Worm (Caenorhabditis elegans) whole organism, L2 larva: ENCODE results near the gene C46F4.3.

Source experiments
- C34F6.9 ChIP-seq: fragments of 150-350 bp; optimal IDR thresholded peaks from 2 replicates; lab custom pipeline; 2014; ENCODE audit warnings: missing biosample characterization, missing genetic modification characterization
- Y55F3AM.14 ChIP-seq: fragments of 200-800 bp; sonication (Bioruptor generic); optimal IDR thresholded peaks from 2 replicates; lab custom pipeline; 2018; ENCODE audit warnings: mild to moderate bottlenecking, missing genetic modification characterization, missing compliant biosample characterization
- ZK546.5 ChIP-seq: sonication (generic microtip); optimal IDR thresholded peaks from 2 replicates; lab custom pipeline; 2017; ENCODE audit warnings: missing biosample characterization, missing genetic modification characterization
- alr-1 ChIP-seq: fragments of 150-350 bp; optimal IDR thresholded peaks from 2 replicates; lab custom pipeline; 2014; ENCODE audit warnings: missing biosample characterization, missing genetic modification characterization
- aly-2 ChIP-seq: fragments of 150-350 bp; optimal IDR thresholded peaks from 2 replicates; lab custom pipeline; 2014; ENCODE audit warnings: missing biosample characterization, missing genetic modification characterization
- ama-1 ChIP-seq: fragments of 150-350 bp; optimal IDR thresholded peaks from 2 replicates; lab custom pipeline; 2018; ENCODE audit warnings: inconsistent platforms
- ceh-82 ChIP-seq: fragments of 150-350 bp; optimal IDR thresholded peaks from 2 replicates; lab custom pipeline; 2014; ENCODE audit warnings: missing biosample characterization, missing genetic modification characterization
- crh-2 ChIP-seq: sonication (generic microtip); optimal IDR thresholded peaks from 2 replicates; lab custom pipeline; 2017; ENCODE audit warnings: missing biosample characterization, missing genetic modification characterization
- egl-27 ChIP-seq: sonication (generic microtip); optimal IDR thresholded peaks from 3 replicates; lab custom pipeline; 2017; ENCODE audit warnings: missing biosample characterization, missing genetic modification reagents, missing genetic modification characterization
- elt-3 ChIP-seq: sonication (generic microtip); optimal IDR thresholded peaks from 2 replicates; lab custom pipeline; 2017; ENCODE audit warnings: missing biosample characterization, missing genetic modification characterization
- lin-39 ChIP-seq: fragments of 150-350 bp; optimal IDR thresholded peaks from 2 replicates; lab custom pipeline; 2014; ENCODE audit warnings: missing biosample characterization, missing genetic modification reagents, missing genetic modification characterization
- lsy-2 ChIP-seq, 2 experiments: fragments of 150-350 bp in 1 of 2; sonication (generic microtip) in 1 of 2; optimal IDR thresholded peaks; 2 replicates each; lab custom pipeline; 2014 to 2017; ENCODE audit warnings: missing biosample characterization in 2 of 2, missing genetic modification characterization in 2 of 2
- mab-5 ChIP-seq: fragments of 150-350 bp; optimal IDR thresholded peaks from 2 replicates; lab custom pipeline; 2014; ENCODE audit warnings: missing biosample characterization, missing genetic modification characterization
- mbf-1 ChIP-seq: sonication (generic microtip); optimal IDR thresholded peaks from 2 replicates; lab custom pipeline; 2017; ENCODE audit warnings: missing biosample characterization, missing genetic modification characterization
- mdl-1 ChIP-seq, 2 experiments: fragments of 150-350 bp in 1 of 2; sonication (generic microtip) in 1 of 2; optimal IDR thresholded peaks; 2 replicates each; lab custom pipeline; 2017; ENCODE audit warnings: missing biosample characterization in 2 of 2, missing genetic modification characterization in 2 of 2
- nhr-10 ChIP-seq: sonication (generic microtip); optimal IDR thresholded peaks from 2 replicates; lab custom pipeline; 2017; ENCODE audit warnings: missing biosample characterization, missing genetic modification characterization
- nhr-11 ChIP-seq: fragments of 150-350 bp; optimal IDR thresholded peaks from 2 replicates; lab custom pipeline; 2014; ENCODE audit warnings: missing biosample characterization, missing genetic modification characterization
- nhr-12 ChIP-seq: fragments of 150-350 bp; optimal IDR thresholded peaks from 2 replicates; lab custom pipeline; 2014; ENCODE audit warnings: missing biosample characterization, missing genetic modification characterization
- nhr-129 ChIP-seq: fragments of 150-350 bp; optimal IDR thresholded peaks from 2 replicates; lab custom pipeline; 2014; ENCODE audit warnings: missing biosample characterization, missing genetic modification characterization
- nhr-237 ChIP-seq: fragments of 150-350 bp; optimal IDR thresholded peaks from 2 replicates; lab custom pipeline; 2014; ENCODE audit warnings: missing biosample characterization, missing genetic modification characterization
- nhr-6 ChIP-seq: fragments of 150-350 bp; optimal IDR thresholded peaks from 2 replicates; lab custom pipeline; 2014; ENCODE audit warnings: missing biosample characterization, missing genetic modification characterization
- nhr-77 ChIP-seq: fragments of 150-350 bp; optimal IDR thresholded peaks from 2 replicates; lab custom pipeline; 2014; ENCODE audit warnings: missing biosample characterization, missing genetic modification characterization
- peb-1 ChIP-seq: fragments of 150-350 bp; optimal IDR thresholded peaks from 2 replicates; lab custom pipeline; 2014; ENCODE audit warnings: missing biosample characterization, missing genetic modification characterization
- sem-4 ChIP-seq: fragments of 150-350 bp; optimal IDR thresholded peaks from 2 replicates; lab custom pipeline; 2014; ENCODE audit warnings: missing biosample characterization, missing genetic modification reagents, missing genetic modification characterization
- skn-1 ChIP-seq: sonication (generic microtip); optimal IDR thresholded peaks from 2 replicates; lab custom pipeline; 2017; ENCODE audit warnings: missing biosample characterization, missing genetic modification characterization
- sma-9 ChIP-seq, 2 experiments: fragments of 150-350 bp in 1 of 2; sonication (generic microtip) in 1 of 2; optimal IDR thresholded peaks; 2 replicates each; lab custom pipeline; 2014 to 2016; ENCODE audit warnings: missing genetic modification characterization in 2 of 2, mild to moderate bottlenecking in 1 of 2, missing biosample characterization in 1 of 2, missing compliant biosample characterization in 1 of 2, missing genetic modification reagents in 1 of 2, moderate library complexity in 1 of 2
- snpc-4 ChIP-seq: fragments of 150-350 bp; optimal IDR thresholded peaks from 2 replicates; lab custom pipeline; 2014; ENCODE audit warnings: missing biosample characterization, missing genetic modification characterization
- unc-39 ChIP-seq: fragments of 150-350 bp; optimal IDR thresholded peaks from 2 replicates; lab custom pipeline; 2014; ENCODE audit warnings: missing biosample characterization, missing genetic modification characterization
- unc-55 ChIP-seq: fragments of 150-350 bp; sonication (generic microtip); optimal IDR thresholded peaks from 3 replicates; lab custom pipeline; 2014; ENCODE audit warnings: missing biosample characterization, missing genetic modification reagents, missing genetic modification characterization
- unc-62 ChIP-seq: fragments of 150-350 bp; optimal IDR thresholded peaks from 2 replicates; lab custom pipeline; 2014; ENCODE audit warnings: missing biosample characterization, missing genetic modification reagents, missing genetic modification characterization
- zag-1 ChIP-seq: fragments of 150-350 bp; optimal IDR thresholded peaks from 2 replicates; lab custom pipeline; 2014; ENCODE audit warnings: missing biosample characterization, missing genetic modification characterization
- ztf-1 ChIP-seq: fragments of 200-800 bp; sonication (Bioruptor generic); conservative IDR thresholded peaks from 2 replicates; pipeline ENCODE4 v1.3.6; 2022; ENCODE audit warnings: missing genetic modification characterization, missing compliant biosample characterization
- ztf-11 ChIP-seq: sonication (generic microtip); optimal IDR thresholded peaks from 2 replicates; lab custom pipeline; 2017; ENCODE audit warnings: missing biosample characterization, missing genetic modification characterization
- ztf-4 ChIP-seq: fragments of 150-350 bp; optimal IDR thresholded peaks from 2 replicates; lab custom pipeline; 2014; ENCODE audit warnings: missing biosample characterization, missing genetic modification characterization

Gene C46F4.3

ce11 chrX:5977754-5978153, 42.2 kb downstream of the C46F4.3 start, which contains the start of gene kin-2:
Gene kin-2, minus strand, starts transcription at chrX:5977854.
- TF ChIP-seq nhr-10 (tag; lab: Kevin White, UChicago): no peak
- no peak for TF ChIP-seq ceh-82
- TF ChIP-seq nhr-6 (tag; lab: Kevin White, UChicago): no peak
- TF ChIP-seq ZK546.5 (tag; lab: Kevin White, UChicago): no peak
- TF ChIP-seq snpc-4 (tag; lab: Kevin White, UChicago): no peak
- TF ChIP-seq ama-1 (lab: Kevin White, UChicago): no peak
- TF ChIP-seq egl-27 (tag; lab: Kevin White, UChicago): no peak
- no peak for TF ChIP-seq unc-39 (tag; lab: Kevin White, UChicago)

- TF ChIP-seq sem-4 (tag; lab: Kevin White, UChicago): no peak
- no peak for TF ChIP-seq ztf-4
- TF ChIP-seq ZK546.5 (tag; lab: Kevin White, UChicago): no peak
- no peak for TF ChIP-seq egl-27 (tag; lab: Kevin White, UChicago)
- TF ChIP-seq nhr-237: no peak
- peak; percentile 40 for TF ChIP-seq C34F6.9 (tag; lab: Kevin White, UChicago)
- TF ChIP-seq ztf-1: no peak
- TF ChIP-seq lsy-2 (tag; optimal IDR thresholded peaks at IDR 0.05; lab: Kevin White, UChicago): peak in 1 of 2 experiments; percentile 10
- no peak for TF ChIP-seq ztf-11
- TF ChIP-seq alr-1 (tag; lab: Kevin White, UChicago): no peak
- TF ChIP-seq nhr-6 (tag; lab: Kevin White, UChicago): no peak
- TF ChIP-seq nhr-12: no peak
- TF ChIP-seq aly-2 (tag; lab: Kevin White, UChicago): no peak
- peak; percentile 49 for TF ChIP-seq unc-55 (GFP tag; lab: Kevin White, UChicago)
- no peak for TF ChIP-seq skn-1
- no peak for TF ChIP-seq nhr-11
- no peak for TF ChIP-seq sma-9 (GFP tag; optimal IDR thresholded peaks at IDR 0.05; lab: Kevin White, UChicago)
- no peak for TF ChIP-seq sma-9 (tag; optimal IDR thresholded peaks at IDR 0.05; lab: Kevin White, UChicago)
- no peak for TF ChIP-seq mbf-1 (tag; lab: Kevin White, UChicago)
- TF ChIP-seq crh-2 (tag; lab: Kevin White, UChicago): peak; percentile 22
- no peak for TF ChIP-seq mab-5
- no peak for TF ChIP-seq zag-1
- no peak for TF ChIP-seq mdl-1 (tag; optimal IDR thresholded peaks at IDR 0.05; lab: Kevin White, UChicago)
- no peak for TF ChIP-seq unc-62 (GFP tag; lab: Kevin White, UChicago)
- TF ChIP-seq nhr-77 (tag; lab: Kevin White, UChicago): no peak
- no peak for TF ChIP-seq elt-3
- TF ChIP-seq ceh-82: no peak
- TF ChIP-seq ama-1 (lab: Kevin White, UChicago): no peak
These were observed 46.1 kb downstream of the C46F4.3 start for ce11 chrX:5981698-5982097.

- TF ChIP-seq zag-1 (peak; percentile 35), lsy-2 (tag; optimal IDR thresholded peaks at IDR 0.05; lab: Kevin White, UChicago) (peak in 1 of 2 experiments; percentile 47), ama-1 (lab: Kevin White, UChicago) (no peak), C34F6.9 (tag; lab: Kevin White, UChicago) (peak; percentile 14), nhr-6 (tag; lab: Kevin White, UChicago) (peak; percentile 36), nhr-77 (tag; lab: Kevin White, UChicago) (no peak), lin-39 (tag; lab: Kevin White, UChicago) (no peak), nhr-129 (peak; percentile 15), elt-3 (no peak), Y55F3AM.14 (GFP tag; lab: Kevin White, UChicago) (peak; percentile 84), crh-2 (tag; lab: Kevin White, UChicago) (peak; percentile 6), unc-55 (GFP tag; lab: Kevin White, UChicago) (peak; percentile 43), sma-9 (GFP tag; optimal IDR thresholded peaks at IDR 0.05; lab: Kevin White, UChicago) (peak; percentile 65), sma-9 (tag; optimal IDR thresholded peaks at IDR 0.05; lab: Kevin White, UChicago) (no peak)
These were observed 47.2 kb downstream of the C46F4.3 start for ce11 chrX:5982799-5983198.

- TF ChIP-seq ZK546.5 (tag; lab: Kevin White, UChicago): no peak
- TF ChIP-seq unc-39 (tag; lab: Kevin White, UChicago): no peak
- no peak for TF ChIP-seq ztf-4
- TF ChIP-seq peb-1 (tag; lab: Kevin White, UChicago): no peak
- peak; percentile 38 for TF ChIP-seq sma-9 (GFP tag; optimal IDR thresholded peaks at IDR 0.05; lab: Kevin White, UChicago)
- TF ChIP-seq sma-9 (tag; optimal IDR thresholded peaks at IDR 0.05; lab: Kevin White, UChicago): no peak
- TF ChIP-seq, all 48 proteins: peak for 1
These were observed 47.7 kb downstream of the C46F4.3 start for ce11 chrX:5983267-5983666.
